Worm (Caenorhabditis elegans): Measurements from ENCODE around the gene chc-1.

chc-1 gene

DNA sequence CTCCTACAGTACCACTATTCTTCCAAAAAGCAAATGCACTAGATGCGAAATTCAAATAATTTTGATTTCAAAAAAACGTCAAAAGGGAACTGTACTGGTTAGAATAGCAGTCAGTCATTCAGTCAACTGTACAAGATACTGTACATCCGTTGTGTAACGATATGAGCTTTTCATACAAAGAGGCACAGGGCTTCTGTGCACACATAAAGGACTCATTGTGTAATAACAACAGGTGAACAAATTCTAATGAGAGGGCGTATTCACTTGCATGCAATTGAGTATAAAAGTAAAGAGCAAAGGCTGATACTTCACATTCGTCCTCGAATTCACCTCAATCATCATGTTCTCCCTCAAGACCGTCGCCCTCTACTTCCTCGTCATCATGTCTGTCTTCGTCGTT, 6.2 kb upstream of the chc-1 start, which contains the start of gene dod-6:
dod-6 (plus strand) TSS at position 301 of the 400 bp plus-strand sequence.
- no peak for TF ChIP-seq flt-1 (GFP tag; IDR thresholded peaks at IDR 0.05)
- TF ChIP-seq F13C5.2 (tag; optimal IDR thresholded peaks at IDR 0.05) = no peak
- TF ChIP-seq ceh-13 (GFP tag; optimal IDR thresholded peaks at IDR 0.05) = no peak
- TF ChIP-seq scrt-1 (GFP tag; IDR thresholded peaks at IDR 0.05) = no peak

ce11 chrIII:10199052-10199451, 4.6 kb upstream of the chc-1 start, which contains the start of gene T20G5.8:
Gene T20G5.8, plus strand, starts transcription at chrIII:10199352.
- TF ChIP-seq sea-1 (GFP tag; conservative IDR thresholded peaks at IDR 0.05) = no peak

DNA sequence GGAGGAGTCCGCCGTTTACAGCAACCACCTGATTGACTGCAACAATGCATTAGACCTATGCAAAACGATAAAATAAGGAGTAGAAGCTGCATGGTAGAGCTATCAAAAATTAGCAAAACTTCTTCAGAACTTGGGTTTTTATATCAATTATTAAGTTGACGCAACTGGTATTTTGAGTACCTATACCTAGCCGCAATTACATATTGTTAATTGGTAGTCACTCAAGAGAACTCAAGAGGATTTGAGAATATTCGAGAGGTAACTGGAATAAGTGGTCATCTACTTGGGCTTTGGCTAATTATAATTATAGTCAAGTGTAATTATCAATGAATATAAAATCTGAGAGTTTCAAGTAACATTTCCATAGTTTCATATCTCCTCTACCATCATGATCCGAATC, 2.4 kb upstream of the chc-1 start, which contains the start of the genes T20G5.13 and T20G5.12:
T20G5.13 (minus strand) TSS at position 101 of the 400 bp plus-strand sequence.
T20G5.12 (plus strand) TSS at position 370 of the 400 bp plus-strand sequence.
- TF ChIP-seq hmbx-1 (tag; optimal IDR thresholded peaks at IDR 0.05) (no peak), hmg-4 (GFP tag; optimal IDR thresholded peaks at IDR 0.05) (no peak), scrt-1 (GFP tag; IDR thresholded peaks at IDR 0.05) (no peak), flt-1 (GFP tag; IDR thresholded peaks at IDR 0.05) (no peak), ama-1 (optimal IDR thresholded peaks at IDR 0.05) (no peak), F13C5.2 (tag; optimal IDR thresholded peaks at IDR 0.05) (no peak), tbx-37 (GFP tag; conservative IDR thresholded peaks at IDR 0.05) (no peak)

- TF ChIP-seq tra-4 (tag; optimal IDR thresholded peaks at IDR 0.05) = no peak
- TF ChIP-seq hmbx-1 (tag; optimal IDR thresholded peaks at IDR 0.05) = no peak
- TF ChIP-seq scrt-1 (GFP tag; IDR thresholded peaks at IDR 0.05) = no peak
- TF ChIP-seq ceh-36 (tag; optimal IDR thresholded peaks at IDR 0.05) = no peak
- TF ChIP-seq ceh-13 (GFP tag; optimal IDR thresholded peaks at IDR 0.05) = no peak
- TF ChIP-seq aly-1 (tag; optimal IDR thresholded peaks at IDR 0.05) = no peak
- TF ChIP-seq hnd-1 (tag; optimal IDR thresholded peaks at IDR 0.05) = no peak
- TF ChIP-seq ama-1 (optimal IDR thresholded peaks at IDR 0.05) = no peak
- TF ChIP-seq hmg-4 (GFP tag; optimal IDR thresholded peaks at IDR 0.05) = no peak
- TF ChIP-seq B0310.2 (tag; optimal IDR thresholded peaks at IDR 0.05) = no peak
Observed at ce11 chrIII:10202391-10202790, 1.2 kb upstream of the chc-1 start.

ce11 chrIII:10206352-10206751, 2.7 kb downstream of the chc-1 start:
- TF ChIP-seq ama-1 (optimal IDR thresholded peaks at IDR 0.05) (no peak), tra-4 (tag; optimal IDR thresholded peaks at IDR 0.05) (no peak), scrt-1 (GFP tag; IDR thresholded peaks at IDR 0.05) (no peak), hmbx-1 (tag; optimal IDR thresholded peaks at IDR 0.05) (no peak)

ce11 chrIII:10209703-10210102, 6.1 kb downstream of the chc-1 start, which contains the start of gene T20G5.9:
Gene T20G5.9, plus strand, starts transcription at chrIII:10209840.
- no peak for TF ChIP-seq flt-1 (GFP tag; IDR thresholded peaks at IDR 0.05)
- TF ChIP-seq hmg-4 (GFP tag; optimal IDR thresholded peaks at IDR 0.05) = no peak
- no peak for TF ChIP-seq hnd-1 (tag; optimal IDR thresholded peaks at IDR 0.05)
- peak; percentile 62 for TF ChIP-seq ama-1 (optimal IDR thresholded peaks at IDR 0.05)
- TF ChIP-seq ceh-36 (tag; optimal IDR thresholded peaks at IDR 0.05) = no peak
- TF ChIP-seq pes-1 (GFP tag; IDR thresholded peaks at IDR 0.05) = no peak
- TF ChIP-seq B0310.2 (tag; optimal IDR thresholded peaks at IDR 0.05) = no peak
- TF ChIP-seq ceh-13 (GFP tag; optimal IDR thresholded peaks at IDR 0.05) = no peak

DNA sequence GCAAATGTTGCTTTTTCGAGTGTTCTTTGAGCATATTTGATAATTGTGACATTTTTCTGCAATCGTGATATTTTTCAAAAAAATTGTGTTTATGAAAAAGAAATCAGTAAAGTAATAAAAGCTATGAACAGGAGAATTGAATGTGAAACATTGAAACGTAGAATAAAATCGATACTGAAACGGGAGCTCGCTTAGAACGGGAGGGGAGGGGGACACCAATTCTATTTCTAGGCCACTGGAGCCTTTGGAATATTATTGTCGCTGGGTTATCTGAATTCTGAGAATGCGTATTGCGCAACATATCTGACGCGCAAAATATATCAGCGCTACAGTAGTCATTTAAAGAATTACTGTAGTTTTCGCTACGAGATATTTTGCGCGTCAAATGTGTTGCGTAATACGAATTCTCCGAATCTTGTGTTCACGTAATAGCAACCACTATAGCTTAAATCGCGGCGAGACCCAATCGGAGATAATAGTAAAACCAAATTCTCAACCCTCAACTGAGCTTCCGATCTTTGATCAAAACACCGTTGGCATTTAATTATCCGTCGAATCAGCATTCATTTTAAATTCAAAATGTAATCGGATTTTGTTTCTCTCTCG, 8.4 kb downstream of the chc-1 start, which contains the start of the genes blos-1 and best-18:
blos-1 (minus strand) TSS at position 58 of the 606 bp plus-strand sequence.
best-18 (plus strand) TSS at position 508 of the 606 bp plus-strand sequence.
- TF ChIP-seq scrt-1 (GFP tag; IDR thresholded peaks at IDR 0.05) = no peak

ce11 chrIII:10214540-10214979, 10.9 kb downstream of the chc-1 start:
- TF ChIP-seq tbx-11 (GFP tag; IDR thresholded peaks at IDR 0.05) = no peak
- no peak for TF ChIP-seq hmg-4 (GFP tag; optimal IDR thresholded peaks at IDR 0.05)
- TF ChIP-seq F13C5.2 (tag; optimal IDR thresholded peaks at IDR 0.05) = no peak
- peak; percentile 20 for TF ChIP-seq ama-1 (optimal IDR thresholded peaks at IDR 0.05)
- no peak for TF ChIP-seq ceh-13 (GFP tag; optimal IDR thresholded peaks at IDR 0.05)

ce11 chrIII:10215882-10216281, 12.3 kb downstream of the chc-1 start:
- no peak for TF ChIP-seq tbx-11 (GFP tag; IDR thresholded peaks at IDR 0.05)

- peak; percentile 28 for TF ChIP-seq aly-1 (tag; optimal IDR thresholded peaks at IDR 0.05)
- TF ChIP-seq ceh-36 (tag; optimal IDR thresholded peaks at IDR 0.05) = no peak
Observed at ce11 chrIII:10216585-10217278, 13.1 kb downstream of the chc-1 start, which contains the start of gene cts-1. Gene cts-1, minus strand, starts transcription at chrIII:10216635.

Measured in whole organism, early embryonic.